Fruit fly (Drosophila melanogaster) ovary, adult (tissue): ENCODE results near the gene eIF2Bbeta.

Experiments
- CG17801 ChIP-seq: fragments of 200-800 bp; optimal IDR thresholded peaks from 2 replicates; lab custom pipeline; 2019; ENCODE audit warnings: missing biosample characterization, mild to moderate bottlenecking, missing genetic modification characterization, moderate library complexity; ENCODE audit not compliant: partially characterized antibody

The eIF2Bbeta gene

DNA sequence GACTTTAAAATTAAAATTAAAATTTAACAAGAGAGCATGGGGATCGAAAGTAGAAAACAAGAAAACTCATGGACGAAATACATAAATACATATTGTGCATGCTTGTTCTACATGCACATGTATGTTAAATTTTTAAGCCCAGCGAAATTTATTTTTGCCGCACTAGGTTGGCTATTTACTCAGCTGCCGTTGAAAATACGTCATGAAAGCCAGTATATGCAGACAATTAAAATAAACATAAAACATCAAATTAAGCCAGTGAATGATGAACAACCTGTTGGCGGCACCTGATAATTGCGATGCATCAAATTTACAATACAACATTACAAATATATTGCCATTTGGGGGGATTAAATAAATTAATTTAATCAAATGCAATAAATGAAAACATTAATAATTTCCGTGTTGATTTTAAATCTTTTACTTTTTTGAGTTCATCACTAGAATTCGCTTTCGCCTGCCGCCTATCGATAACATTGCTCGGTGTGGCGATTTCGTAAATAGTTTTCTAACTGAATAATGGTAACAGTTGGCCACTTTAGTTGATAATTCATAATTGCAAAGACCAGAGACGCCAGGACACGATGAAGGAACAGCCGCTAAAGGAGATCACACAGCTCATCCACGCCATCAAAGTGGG lies at the start of gene eIF2Bbeta:
Gene eIF2Bbeta (plus strand): TSS at position 438 of the 640 bp plus-strand sequence.
- TF ChIP-seq CG17801 (GFP tag; lab: Kevin White, UChicago) = no peak

- no peak for TF ChIP-seq CG17801 (GFP tag; lab: Kevin White, UChicago)
Observed at dm6 chrX:2655479-2655878, 48.9 kb upstream of the eIF2Bbeta start.

- no peak for TF ChIP-seq CG17801 (GFP tag; lab: Kevin White, UChicago)
Observed at dm6 chrX:2655998-2656397, 48.4 kb upstream of the eIF2Bbeta start.

DNA sequence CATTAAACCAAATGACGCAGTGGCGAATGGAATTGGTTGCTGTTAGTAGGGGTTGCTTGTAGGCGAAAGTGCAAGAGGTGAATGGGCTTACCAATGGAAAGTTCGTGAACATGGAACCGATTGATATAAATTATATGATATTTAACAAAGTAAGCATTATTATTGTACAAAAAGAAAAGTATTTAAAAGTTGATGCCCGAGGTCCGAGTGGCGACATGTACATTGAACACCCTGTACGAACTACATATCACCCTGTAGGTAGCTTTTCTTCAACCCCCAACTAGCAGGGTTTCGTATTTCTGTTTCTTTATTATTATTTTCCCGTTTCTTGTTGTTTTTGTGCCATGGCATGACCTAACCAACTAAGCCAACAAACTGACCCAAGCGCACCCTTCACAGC lies 47.2 kb upstream of the eIF2Bbeta start:
- no peak for TF ChIP-seq CG17801 (GFP tag; lab: Kevin White, UChicago)

DNA sequence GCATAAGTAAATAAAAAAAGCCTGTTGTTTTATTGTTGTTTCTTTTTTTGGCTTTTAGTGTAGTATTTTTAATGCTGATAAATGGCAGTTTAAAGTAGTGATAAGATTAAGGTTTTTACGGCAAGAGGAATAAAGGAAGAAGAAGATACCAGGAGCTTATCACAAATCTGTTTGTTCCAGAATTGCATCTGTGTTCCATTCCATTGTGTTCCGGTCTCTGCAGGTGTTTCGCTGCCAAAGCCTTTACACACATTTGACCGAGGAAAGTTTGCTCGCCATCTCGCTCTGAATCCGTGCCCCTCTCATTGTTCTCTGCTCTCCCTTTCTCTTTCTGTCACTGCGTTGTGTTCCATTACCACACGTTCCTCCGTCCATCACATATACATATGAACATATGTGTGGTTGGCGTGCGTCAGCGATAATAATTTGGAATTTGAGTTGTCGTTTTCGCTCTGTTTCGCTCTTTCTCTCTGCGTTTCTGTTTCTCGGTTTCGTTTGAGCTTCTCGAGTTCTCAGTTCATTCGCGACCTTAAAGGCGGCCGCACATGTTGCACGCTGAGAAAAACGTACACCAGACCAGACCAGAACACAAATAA lies 46.0 kb upstream of the eIF2Bbeta start:
- peak; percentile 5 for TF ChIP-seq CG17801 (GFP tag; lab: Kevin White, UChicago)

DNA sequence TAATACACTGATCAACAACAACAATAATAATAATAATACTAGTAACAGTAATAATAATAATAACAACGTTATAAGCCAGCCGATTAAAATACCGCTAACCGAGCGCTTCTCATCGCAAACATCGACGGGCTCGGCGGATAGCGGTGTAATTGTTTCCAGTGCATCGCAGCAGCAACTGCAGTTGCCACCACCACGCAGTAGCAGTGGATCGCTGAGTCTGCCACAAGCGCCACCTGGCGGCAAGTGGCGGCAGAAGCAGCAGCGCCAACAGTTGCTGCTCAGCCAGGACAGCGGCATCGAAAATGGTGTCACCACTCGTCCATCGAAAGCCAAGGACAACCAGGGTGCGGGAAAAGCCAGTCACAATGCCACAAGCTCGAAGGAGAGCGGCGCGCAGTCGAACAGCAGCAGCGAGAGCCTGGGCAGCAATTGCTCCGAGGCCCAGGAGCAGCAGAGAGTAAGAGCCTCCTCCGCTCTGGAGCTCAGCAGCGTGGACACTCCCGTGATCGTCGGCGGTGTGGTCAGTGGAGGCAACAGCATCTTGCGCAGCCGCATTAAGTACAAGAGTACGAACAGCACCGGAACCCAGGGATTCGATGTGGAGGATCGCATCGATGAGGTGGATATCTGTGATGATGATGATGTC lies 44.8 kb upstream of the eIF2Bbeta start:
- no peak for TF ChIP-seq CG17801 (GFP tag; lab: Kevin White, UChicago)

DNA sequence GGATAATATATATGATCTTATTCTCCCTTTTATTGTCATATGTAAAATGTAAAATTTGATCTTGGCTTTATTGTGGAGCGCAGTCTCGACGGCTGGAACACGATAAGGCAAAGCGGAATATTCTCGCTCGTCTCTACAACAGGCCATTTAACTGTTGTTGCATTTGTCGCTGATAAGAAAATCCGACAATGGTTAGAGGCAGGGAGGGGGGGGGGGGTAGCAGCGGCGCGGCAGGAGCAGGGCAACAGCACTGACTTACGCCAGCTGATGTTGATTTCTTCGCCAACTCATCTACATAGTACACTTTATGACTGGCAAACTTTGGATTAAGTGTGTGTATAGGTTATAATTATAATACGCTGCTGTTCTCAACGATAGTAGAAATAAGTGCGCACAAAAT lies 42.6 kb upstream of the eIF2Bbeta start:
- TF ChIP-seq CG17801 (GFP tag; lab: Kevin White, UChicago) = peak; percentile 17

DNA sequence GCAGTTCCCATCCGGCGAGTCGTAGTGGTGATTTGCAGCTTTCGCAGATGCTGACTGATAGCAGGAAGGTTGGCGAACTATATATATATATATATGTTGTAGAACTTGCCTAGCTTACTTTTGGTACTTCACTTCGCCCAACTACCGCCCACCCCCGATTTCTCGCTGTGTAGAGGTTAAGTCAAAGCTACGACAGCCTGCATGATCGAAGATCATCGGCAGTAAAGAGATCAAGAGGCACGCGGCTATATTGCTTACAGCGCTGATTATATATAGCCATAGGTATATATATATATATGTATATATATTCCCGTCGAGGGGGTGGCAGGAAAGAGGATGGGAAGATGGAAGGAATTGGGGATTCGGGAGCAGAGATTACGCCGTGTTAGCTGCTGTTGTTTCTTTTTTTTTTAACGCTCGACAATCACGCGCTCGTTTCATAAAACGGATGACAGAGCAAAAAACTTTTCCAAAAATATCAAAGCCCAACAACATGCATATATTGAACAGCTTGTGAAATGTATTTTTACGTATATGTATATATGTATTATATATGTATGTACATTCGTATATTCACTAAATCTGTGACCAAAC lies 41.7 kb upstream of the eIF2Bbeta start:
- TF ChIP-seq CG17801 (GFP tag; lab: Kevin White, UChicago) = no peak

dm6 chrX:2663416-2663815 lies 41.0 kb upstream of the eIF2Bbeta start:
- no peak for TF ChIP-seq CG17801 (GFP tag; lab: Kevin White, UChicago)

dm6 chrX:2677024-2677589 lies 27.3 kb upstream of the eIF2Bbeta start:
- no peak for TF ChIP-seq CG17801 (GFP tag; lab: Kevin White, UChicago)

dm6 chrX:2681601-2682000 lies 22.8 kb upstream of the eIF2Bbeta start, which contains the start of gene HLH3B:
Gene HLH3B (minus strand): TSS chrX:2681723.
- no peak for TF ChIP-seq CG17801 (GFP tag; lab: Kevin White, UChicago)

- TF ChIP-seq CG17801 (GFP tag; lab: Kevin White, UChicago) = no peak
Observed at dm6 chrX:2682832-2683231, 21.5 kb upstream of the eIF2Bbeta start, which contains the start of gene CG2652. Gene CG2652 (minus strand): TSS chrX:2682932.

dm6 chrX:2683926-2684325 lies 20.4 kb upstream of the eIF2Bbeta start:
- no peak for TF ChIP-seq CG17801 (GFP tag; lab: Kevin White, UChicago)

dm6 chrX:2684442-2684841 lies 19.9 kb upstream of the eIF2Bbeta start:
- no peak for TF ChIP-seq CG17801 (GFP tag; lab: Kevin White, UChicago)

DNA sequence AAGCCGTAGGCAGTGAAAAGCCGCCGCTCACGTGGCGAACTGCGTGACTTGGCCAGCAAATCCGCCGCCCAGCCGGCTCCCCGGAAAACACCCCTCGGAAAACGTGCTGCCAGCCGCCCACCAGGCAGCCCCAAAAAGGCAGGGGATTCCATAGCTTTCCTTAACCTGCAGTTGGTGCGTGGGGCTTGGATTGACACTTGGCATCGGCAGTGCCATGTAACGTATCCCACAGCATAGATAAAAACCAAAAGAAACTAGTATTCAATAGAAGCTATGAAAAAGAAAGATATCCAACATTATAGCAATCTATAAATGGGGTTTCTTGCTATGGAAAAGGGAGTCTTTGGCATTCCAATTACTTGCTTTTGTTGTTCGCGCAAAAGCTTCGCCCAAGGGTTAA lies 19.3 kb upstream of the eIF2Bbeta start:
- TF ChIP-seq CG17801 (GFP tag; lab: Kevin White, UChicago) = no peak
